Fruit fly (Drosophila melanogaster): Measurements from ENCODE around the gene CG5194.

DNA sequence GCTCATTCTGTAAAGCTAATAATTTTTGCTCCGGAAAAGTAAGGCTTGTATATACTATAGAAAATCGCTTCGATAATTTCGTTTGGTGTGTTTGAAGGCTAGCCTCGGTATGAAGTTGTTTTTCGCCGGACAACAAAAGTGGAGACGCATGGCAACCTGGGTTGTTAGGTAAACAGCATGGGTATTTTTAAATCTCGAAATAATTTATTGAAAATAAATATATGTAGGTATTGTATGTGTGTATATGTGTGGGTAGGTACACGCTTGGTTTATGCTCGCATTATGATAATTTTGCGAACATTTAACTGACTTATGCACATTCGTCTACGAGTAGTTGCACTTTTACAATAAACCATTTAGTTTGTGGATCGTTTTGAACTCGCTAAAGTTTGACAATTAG lies 19.5 kb downstream of the CG5194 start, which contains the start of gene CG5280:
- TF ChIP-seq dsx (GFP tag; optimal IDR thresholded peaks at IDR 0.05; ENCODE audit: poor library complexity, severe bottlenecking), result no peak
- TF ChIP-seq Hr4 (GFP tag; optimal IDR thresholded peaks at IDR 0.05), result no peak
- no peak for TF ChIP-seq CG11294 (GFP tag; IDR thresholded peaks at IDR 0.05)
- no peak for TF ChIP-seq salr (GFP tag; optimal IDR thresholded peaks at IDR 0.05)
- TF ChIP-seq CG6854 (GFP tag; optimal IDR thresholded peaks at IDR 0.05), result no peak
- TF ChIP-seq net (GFP tag; optimal IDR thresholded peaks at IDR 0.05), result no peak
- TF ChIP-seq esn (GFP tag; optimal IDR thresholded peaks at IDR 0.05), result no peak
- TF ChIP-seq CG11762 (GFP tag; optimal IDR thresholded peaks at IDR 0.05; ENCODE audit: insufficient read depth), result no peak

Measured in whole organism, prepupa.